Worm (Caenorhabditis elegans): ENCODE data around the gene Y73B6BL.12.

Y73B6BL.12 gene

ce11 chrIV:6323654-6324224 is 6.5 kb upstream of the Y73B6BL.12 start, which contains the start of gene sqd-1 (continued):
- TF ChIP-seq snpc-1.2 (GFP tag; IDR thresholded peaks at IDR 0.05) (peak; percentile 96), lin-29 (GFP tag; IDR thresholded peaks at IDR 0.05) (peak; percentile 85), sdz-12 (GFP tag; optimal IDR thresholded peaks at IDR 0.05) (peak; percentile 70), lin-1 (GFP tag; IDR thresholded peaks at IDR 0.05) (peak; percentile 95), Y75B8A.6 (GFP tag; IDR thresholded peaks at IDR 0.05) (peak; percentile 88), nhr-77 (tag; optimal IDR thresholded peaks at IDR 0.05) (peak; percentile 81), mxl-3 (GFP tag; optimal IDR thresholded peaks at IDR 0.05) (peak; percentile 86), hlh-11 (tag; optimal IDR thresholded peaks at IDR 0.05) (peak; percentile 95), lir-3 (tag; optimal IDR thresholded peaks at IDR 0.05) (no peak), ceh-82 (tag; optimal IDR thresholded peaks at IDR 0.05) (peak; percentile 24), nhr-28 (tag; optimal IDR thresholded peaks at IDR 0.05) (peak; percentile 76), lin-38 (GFP tag; IDR thresholded peaks at IDR 0.05) (peak; percentile 92), hif-1 (tag; optimal IDR thresholded peaks at IDR 0.05) (peak; percentile 35 to 94), attf-4 (tag; optimal IDR thresholded peaks at IDR 0.05) (no peak), fkh-10 (GFP tag; optimal IDR thresholded peaks at IDR 0.05) (peak; percentile 80), madf-5 (GFP tag; IDR thresholded peaks at IDR 0.05) (0 out of 4 replicates have a peak, but pooled peaks of 1 of the 2 experiments have one; percentile 14), mxl-2 (GFP tag; conservative IDR thresholded peaks at IDR 0.05) (no peak), unc-39 (tag; optimal IDR thresholded peaks at IDR 0.05) (no peak), saeg-2 (GFP tag; IDR thresholded peaks at IDR 0.05) (peak; percentile 86), Y48G9A.11 (GFP tag; IDR thresholded peaks at IDR 0.05) (peak; percentile 87), snpc-4 (tag; optimal IDR thresholded peaks at IDR 0.05) (peak; percentile 49), php-3 (GFP tag; IDR thresholded peaks at IDR 0.05) (peak; percentile 76; the same call in 1 of the 2 replicates), F26F4.8 (GFP tag; conservative IDR thresholded peaks at IDR 0.05) (no peak), set-16 (GFP tag; IDR thresholded peaks at IDR 0.05) (peak; percentile 78), D1046.2 (GFP tag; IDR thresholded peaks at IDR 0.05) (peak; percentile 68; the same call in 1 of the 2 replicates), R02D3.7 (tag; optimal IDR thresholded peaks at IDR 0.05) (peak; percentile 46), lim-7 (GFP tag; IDR thresholded peaks at IDR 0.05) (peak; percentile 74), nhr-10 (tag; optimal IDR thresholded peaks at IDR 0.05) (peak; percentile 25), aly-2 (tag; optimal IDR thresholded peaks at IDR 0.05) (no peak), F37D6.2 (tag; optimal IDR thresholded peaks at IDR 0.05) (peak; percentile 89), vab-7 (GFP tag; IDR thresholded peaks at IDR 0.05) (peak; percentile 90), tag-97 (GFP tag; IDR thresholded peaks at IDR 0.05) (no peak), nhr-76 (tag; optimal IDR thresholded peaks at IDR 0.05) (peak; percentile 31), cey-2 (tag; optimal IDR thresholded peaks at IDR 0.05; ENCODE audit: borderline replicate concordance, insufficient read depth) (no peak), rbr-2 (tag; optimal IDR thresholded peaks at IDR 0.05) (peak; percentile 95), unc-130 (GFP tag; optimal IDR thresholded peaks at IDR 0.05) (peak; percentile 86), duxl-1 (tag; optimal IDR thresholded peaks at IDR 0.05; ENCODE audit: poor library complexity) (peak; percentile 82), ztf-11 (tag; optimal IDR thresholded peaks at IDR 0.05) (peak; percentile 7), nhr-6 (tag; optimal IDR thresholded peaks at IDR 0.05) (peak; percentile 93), ama-1 (optimal IDR thresholded peaks at IDR 0.05) (peak; percentile 82), mdl-1 (tag; optimal IDR thresholded peaks at IDR 0.05) (peak; percentile 53 to 61), ceh-28 (tag; optimal IDR thresholded peaks at IDR 0.05) (no peak), nhr-102 (tag; optimal IDR thresholded peaks at IDR 0.05) (peak; percentile 94), zip-2 (tag; optimal IDR thresholded peaks at IDR 0.05) (peak; percentile 53), mes-2 (tag; optimal IDR thresholded peaks at IDR 0.05; ENCODE audit: poor library complexity, severe bottlenecking) (peak; percentile 97), arid-1 (GFP tag; conservative IDR thresholded peaks at IDR 0.05) (peak; percentile 92), fos-1 (tag; optimal IDR thresholded peaks at IDR 0.05) (peak; percentile 53), nhr-48 (tag; optimal IDR thresholded peaks at IDR 0.05) (peak; percentile 87), ztf-7 (tag; optimal IDR thresholded peaks at IDR 0.05) (peak; percentile 87), nhr-11 (tag; optimal IDR thresholded peaks at IDR 0.05) (peak; percentile 95), ceh-62 (tag; optimal IDR thresholded peaks at IDR 0.05) (no peak)
